Worm (Caenorhabditis elegans) whole organism, late embryonic: Measurements from ENCODE around the gene ZK418.5.

Experiments
- ama-1 ChIP-seq: fragments of 150-350 bp; optimal IDR thresholded peaks from 2 replicates; lab custom pipeline; 2014
- ceh-45 ChIP-seq: fragments of 200-800 bp; sonication (Bioruptor generic); IDR thresholded peaks from 2 replicates; pipeline ENCODE4 v1.3.6; 2022; ENCODE audit warnings: missing genetic modification reagents, missing genetic modification characterization, missing compliant biosample characterization
- che-1 ChIP-seq: sonication (generic microtip); optimal IDR thresholded peaks from 2 replicates; lab custom pipeline; 2016; ENCODE audit warnings: mild to moderate bottlenecking, missing genetic modification characterization, missing compliant biosample characterization
- dmd-4 ChIP-seq: sonication (generic microtip); optimal IDR thresholded peaks from 2 replicates; lab custom pipeline; 2016; ENCODE audit warnings: borderline replicate concordance, missing genetic modification characterization, missing compliant biosample characterization
- pha-4 ChIP-seq: fragments of 150-350 bp; optimal IDR thresholded peaks from 2 replicates; lab custom pipeline; 2018; ENCODE audit warnings: missing biosample characterization, missing genetic modification reagents, missing genetic modification characterization
- pqm-1 ChIP-seq: sonication (generic microtip); optimal IDR thresholded peaks from 2 replicates; lab custom pipeline; 2016; ENCODE audit warnings: missing genetic modification characterization, missing compliant biosample characterization
- sdc-2 ChIP-seq: sonication (generic microtip); optimal IDR thresholded peaks from 2 replicates; lab custom pipeline; 2016; ENCODE audit warnings: missing genotype, missing genetic modification characterization, missing compliant biosample characterization
- sox-2 ChIP-seq: fragments of 200-800 bp; sonication (Bioruptor generic); IDR thresholded peaks from 2 replicates; pipeline ENCODE4 v1.3.6; 2022; ENCODE audit warnings: missing genetic modification reagents, missing genetic modification characterization, missing compliant biosample characterization
- ttx-3 ChIP-seq: sonication (generic microtip); optimal IDR thresholded peaks from 2 replicates; lab custom pipeline; 2016; ENCODE audit warnings: missing genetic modification reagents, missing genetic modification characterization, missing compliant biosample characterization

DNA sequence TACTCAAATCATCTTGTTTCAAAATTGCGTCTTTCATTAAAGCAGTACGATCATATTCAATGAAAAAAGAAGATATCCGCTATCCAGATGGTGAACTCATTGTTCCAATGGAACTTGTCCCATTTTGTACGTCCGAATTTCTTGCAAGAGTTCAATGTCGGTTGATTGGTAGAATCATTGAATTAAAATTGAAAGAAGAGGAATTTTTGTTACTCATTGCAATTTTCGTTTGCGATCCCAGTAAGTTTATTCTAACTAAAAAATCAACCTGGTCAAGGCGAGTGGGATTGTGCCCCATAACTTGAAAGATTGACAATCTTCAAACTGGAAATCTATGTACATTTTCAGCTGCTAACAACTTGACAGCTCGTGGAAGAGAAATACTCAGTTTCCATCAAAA, 22.8 kb upstream of the ZK418.5 start:
- no peak for TF ChIP-seq ama-1 (lab: Kevin White, UChicago)
- no peak for TF ChIP-seq pqm-1
- no peak for TF ChIP-seq ceh-45 (GFP tag; lab: Robert Waterston, UW)
- TF ChIP-seq pha-4 (tag; lab: Kevin White, UChicago), result no peak
- TF ChIP-seq dmd-4 (tag; lab: Kevin White, UChicago), result no peak
- no peak for TF ChIP-seq sdc-2 (tag; lab: Kevin White, UChicago)
- TF ChIP-seq sox-2, result no peak
- TF ChIP-seq che-1 (tag; lab: Kevin White, UChicago), result no peak
- no peak for TF ChIP-seq ttx-3 (tag; lab: Kevin White, UChicago)
